Worm (Caenorhabditis elegans) whole organism, L1 larva: ENCODE data around the gene T20D3.5.

ENCODE experiments used
- C34B4.2 ChIP-seq: sonication (generic microtip); optimal IDR thresholded peaks from 2 replicates; lab custom pipeline; 2017; ENCODE audit warnings: mild to moderate bottlenecking, missing genetic modification characterization, missing compliant biosample characterization
- aly-2 ChIP-seq: fragments of 150-350 bp; optimal IDR thresholded peaks from 2 replicates; lab custom pipeline; 2014; ENCODE audit warnings: missing biosample characterization, missing genetic modification characterization
- ama-1 ChIP-seq: fragments of 150-350 bp; optimal IDR thresholded peaks from 2 replicates; lab custom pipeline; 2014
- blmp-1 ChIP-seq: fragments of 150-350 bp; optimal IDR thresholded peaks from 2 replicates; lab custom pipeline; 2014; ENCODE audit warnings: missing biosample characterization, missing genetic modification characterization
- ceh-82 ChIP-seq, 3 experiments: fragments of 150-350 bp in 1 of 3; sonication (generic microtip) in 2 of 3; optimal IDR thresholded peaks; 2 replicates each; lab custom pipeline; 2014 to 2017; ENCODE audit warnings: missing biosample characterization in 3 of 3, missing genetic modification characterization in 3 of 3
- ceh-88 ChIP-seq: fragments of 200-800 bp; sonication (Bioruptor generic); IDR thresholded peaks from 2 replicates; pipeline ENCODE4 v1.3.6; 2022; ENCODE audit warnings: missing genetic modification characterization, missing compliant biosample characterization
- ces-1 ChIP-seq: fragments of 150-350 bp; optimal IDR thresholded peaks from 2 replicates; lab custom pipeline; 2014; ENCODE audit warnings: missing biosample characterization, missing genetic modification reagents, missing genetic modification characterization
- dpl-1 ChIP-seq, 3 experiments: fragments of 150-350 bp in 2 of 3; sonication (generic microtip) in 1 of 3; optimal IDR thresholded peaks; 2 replicates each; lab custom pipeline; 2014 to 2017; ENCODE audit warnings: missing biosample characterization in 3 of 3, missing genetic modification characterization in 3 of 3, missing genetic modification reagents in 3 of 3
- efl-1 ChIP-seq, 4 experiments: fragments of 150-350 bp; optimal IDR thresholded peaks in 3 of 4; peaks in 1 of 4; 1 replicate in 1 of 4; 2 replicates in 3 of 4; lab custom pipeline; 2014; ENCODE audit warnings: missing biosample characterization in 2 of 4, missing genetic modification characterization in 2 of 4, missing genetic modification reagents in 2 of 4
- fkh-10 ChIP-seq: sonication (generic microtip); optimal IDR thresholded peaks from 2 replicates; lab custom pipeline; 2017; ENCODE audit warnings: missing biosample characterization, missing genetic modification reagents, missing genetic modification characterization
- fos-1 ChIP-seq: fragments of 150-350 bp; optimal IDR thresholded peaks from 2 replicates; lab custom pipeline; 2014; ENCODE audit warnings: missing biosample characterization, missing genetic modification characterization
- grh-1 ChIP-seq: fragments of 200-800 bp; sonication (Bioruptor generic); IDR thresholded peaks from 2 replicates; pipeline ENCODE4 v1.3.6; 2022; ENCODE audit warnings: missing genetic modification reagents, missing genetic modification characterization, missing compliant biosample characterization
- hlh-17 ChIP-seq: fragments of 200-800 bp; sonication (Bioruptor generic); optimal IDR thresholded peaks from 2 replicates; lab custom pipeline; 2018; ENCODE audit warnings: missing genetic modification characterization, mild to moderate bottlenecking, missing compliant biosample characterization, moderate library complexity, borderline replicate concordance
- hpl-2 ChIP-seq: fragments of 150-350 bp; optimal IDR thresholded peaks from 2 replicates; lab custom pipeline; 2014; ENCODE audit warnings: missing biosample characterization, missing genetic modification reagents, missing genetic modification characterization
- irx-1 ChIP-seq: sonication (generic microtip); optimal IDR thresholded peaks from 2 replicates; lab custom pipeline; 2016; ENCODE audit warnings: missing genetic modification characterization, missing compliant biosample characterization
- isw-1 ChIP-seq: fragments of 200-800 bp; sonication (Bioruptor generic); IDR thresholded peaks from 2 replicates; pipeline ENCODE4 v1.3.6; 2022; ENCODE audit warnings: missing genetic modification characterization, missing compliant biosample characterization
- lin-14 ChIP-seq: fragments of 200-800 bp; sonication (Bioruptor generic); optimal IDR thresholded peaks from 2 replicates; lab custom pipeline; 2018; ENCODE audit warnings: mild to moderate bottlenecking, missing genetic modification characterization, moderate library complexity, missing compliant biosample characterization
- lin-35 ChIP-seq, 2 experiments: fragments of 150-350 bp; optimal IDR thresholded peaks; 2 replicates each; lab custom pipeline; 2014; ENCODE audit warnings: missing biosample characterization in 2 of 2, missing genetic modification characterization in 2 of 2, missing genetic modification reagents in 2 of 2
- lin-39 ChIP-seq: fragments of 150-350 bp; optimal IDR thresholded peaks from 2 replicates; lab custom pipeline; 2014; ENCODE audit warnings: missing biosample characterization, missing genetic modification reagents, missing genetic modification characterization
- lsy-2 ChIP-seq, 2 experiments: fragments of 150-350 bp; optimal IDR thresholded peaks; 2 replicates each; lab custom pipeline; 2014; ENCODE audit warnings: missing biosample characterization in 2 of 2, missing genetic modification characterization in 2 of 2
- mab-9 ChIP-seq: fragments of 200-800 bp; sonication (Bioruptor generic); IDR thresholded peaks from 2 replicates; pipeline ENCODE4 v1.3.6; 2022; ENCODE audit warnings: missing genetic modification reagents, missing genetic modification characterization, missing compliant biosample characterization
- mef-2 ChIP-seq: fragments of 150-350 bp; optimal IDR thresholded peaks from 2 replicates; lab custom pipeline; 2014; ENCODE audit warnings: missing biosample characterization, missing genetic modification characterization
- mep-1 ChIP-seq: fragments of 150-350 bp; optimal IDR thresholded peaks from 2 replicates; lab custom pipeline; 2014; ENCODE audit warnings: missing biosample characterization, missing genetic modification characterization
- nhr-12 ChIP-seq: sonication (generic microtip); optimal IDR thresholded peaks from 2 replicates; lab custom pipeline; 2017; ENCODE audit warnings: missing biosample characterization, missing genetic modification characterization
- nhr-19 ChIP-seq: fragments of 200-800 bp; sonication (Bioruptor generic); conservative IDR thresholded peaks from 2 replicates; pipeline ENCODE4 v1.3.6; 2022; ENCODE audit warnings: missing genetic modification characterization, missing compliant biosample characterization
- nhr-20 ChIP-seq: sonication (generic microtip); optimal IDR thresholded peaks from 2 replicates; lab custom pipeline; 2016; ENCODE audit warnings: mild to moderate bottlenecking, missing genetic modification characterization, missing compliant biosample characterization
- nhr-237 ChIP-seq: fragments of 150-350 bp; optimal IDR thresholded peaks from 2 replicates; lab custom pipeline; 2014; ENCODE audit warnings: missing biosample characterization, missing genetic modification characterization
- nhr-47 ChIP-seq: sonication (generic microtip); optimal IDR thresholded peaks from 2 replicates; lab custom pipeline; 2016; ENCODE audit warnings: mild to moderate bottlenecking, missing genetic modification characterization, moderate library complexity, missing compliant biosample characterization
- nhr-71 ChIP-seq: sonication (generic microtip); optimal IDR thresholded peaks from 2 replicates; lab custom pipeline; 2016; ENCODE audit warnings: mild to moderate bottlenecking, missing genetic modification characterization, moderate library complexity, missing compliant biosample characterization
- nhr-77 ChIP-seq: fragments of 150-350 bp; optimal IDR thresholded peaks from 2 replicates; lab custom pipeline; 2014; ENCODE audit warnings: missing biosample characterization, missing genetic modification characterization
- nhr-84 ChIP-seq: sonication (generic microtip); optimal IDR thresholded peaks from 2 replicates; lab custom pipeline; 2017; ENCODE audit warnings: missing biosample characterization, missing genetic modification characterization
- nhr-85 ChIP-seq: sonication (generic microtip); peaks from one replicate; lab custom pipeline; 2016; ENCODE audit warnings: missing genetic modification characterization, inconsistent platforms, missing compliant biosample characterization
- pag-3 ChIP-seq: sonication (generic microtip); optimal IDR thresholded peaks from 2 replicates; lab custom pipeline; 2017; ENCODE audit warnings: missing genetic modification characterization, mild to moderate bottlenecking, missing compliant biosample characterization, antibody characterized with exemption, borderline replicate concordance; ENCODE audit not compliant: insufficient read depth
- rnt-1 ChIP-seq: sonication (generic microtip); optimal IDR thresholded peaks from 2 replicates; lab custom pipeline; 2016; ENCODE audit warnings: mild to moderate bottlenecking, missing genetic modification characterization, moderate library complexity, missing compliant biosample characterization
- skn-1 ChIP-seq: fragments of 150-350 bp; optimal IDR thresholded peaks from 2 replicates; lab custom pipeline; 2014; ENCODE audit warnings: missing biosample characterization, missing genetic modification characterization
- snpc-4 ChIP-seq: fragments of 150-350 bp; optimal IDR thresholded peaks from 2 replicates; lab custom pipeline; 2014; ENCODE audit warnings: missing biosample characterization, missing genetic modification characterization
- snu-23 ChIP-seq: sonication (generic microtip); optimal IDR thresholded peaks from 2 replicates; lab custom pipeline; 2016; ENCODE audit warnings: missing genetic modification characterization, missing compliant biosample characterization
- swsn-7 ChIP-seq: sonication (generic microtip); optimal IDR thresholded peaks from 2 replicates; lab custom pipeline; 2016; ENCODE audit warnings: missing genetic modification characterization, missing compliant biosample characterization
- tbx-2 ChIP-seq: sonication (generic microtip); optimal IDR thresholded peaks from 2 replicates; lab custom pipeline; 2016; ENCODE audit warnings: missing genetic modification characterization, missing compliant biosample characterization
- tlp-1 ChIP-seq: fragments of 150-350 bp; optimal IDR thresholded peaks from 2 replicates; lab custom pipeline; 2014; ENCODE audit warnings: missing biosample characterization, missing genetic modification characterization
- unc-98 ChIP-seq: fragments of 200-800 bp; sonication (Bioruptor generic); IDR thresholded peaks from 2 replicates; pipeline ENCODE4 v1.3.6; 2022; ENCODE audit warnings: missing genetic modification characterization, missing compliant biosample characterization
- vab-15 ChIP-seq: sonication (generic microtip); optimal IDR thresholded peaks from 2 replicates; lab custom pipeline; 2017; ENCODE audit warnings: missing genotype, mild to moderate bottlenecking, missing genetic modification characterization, missing compliant biosample characterization
- xbp-1 ChIP-seq: sonication (generic microtip); optimal IDR thresholded peaks from 2 replicates; lab custom pipeline; 2016; ENCODE audit warnings: missing genetic modification characterization, missing compliant biosample characterization
- zip-4 ChIP-seq: fragments of 200-800 bp; sonication (Bioruptor generic); optimal IDR thresholded peaks from 2 replicates; lab custom pipeline; 2018; ENCODE audit warnings: mild to moderate bottlenecking, missing genetic modification characterization, moderate library complexity, missing compliant biosample characterization
- ztf-4 ChIP-seq: fragments of 150-350 bp; optimal IDR thresholded peaks from 2 replicates; lab custom pipeline; 2014; ENCODE audit warnings: missing biosample characterization, missing genetic modification characterization

Gene T20D3.5

DNA sequence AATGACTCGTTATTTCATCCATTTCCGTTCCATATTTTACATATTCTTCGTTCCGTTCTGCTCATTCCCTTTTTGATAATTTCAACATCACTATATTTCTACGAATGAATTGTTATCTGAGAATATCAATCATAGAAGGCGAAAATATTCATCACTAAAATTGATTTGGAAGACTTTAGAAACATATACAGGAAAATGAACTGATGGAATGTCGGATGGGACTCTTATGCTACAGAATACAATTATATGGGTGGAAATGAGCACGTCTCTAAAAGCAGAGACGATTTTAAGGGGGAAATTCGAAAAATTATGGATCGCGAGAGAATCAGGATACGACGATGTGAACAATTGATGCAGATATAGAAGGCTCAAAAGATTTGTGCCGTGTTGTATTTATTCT is 16.8 kb upstream of the T20D3.5 start:
- peak; percentile 16 for TF ChIP-seq nhr-71 (tag; lab: Kevin White, UChicago)
- TF ChIP-seq hpl-2 = no peak

DNA sequence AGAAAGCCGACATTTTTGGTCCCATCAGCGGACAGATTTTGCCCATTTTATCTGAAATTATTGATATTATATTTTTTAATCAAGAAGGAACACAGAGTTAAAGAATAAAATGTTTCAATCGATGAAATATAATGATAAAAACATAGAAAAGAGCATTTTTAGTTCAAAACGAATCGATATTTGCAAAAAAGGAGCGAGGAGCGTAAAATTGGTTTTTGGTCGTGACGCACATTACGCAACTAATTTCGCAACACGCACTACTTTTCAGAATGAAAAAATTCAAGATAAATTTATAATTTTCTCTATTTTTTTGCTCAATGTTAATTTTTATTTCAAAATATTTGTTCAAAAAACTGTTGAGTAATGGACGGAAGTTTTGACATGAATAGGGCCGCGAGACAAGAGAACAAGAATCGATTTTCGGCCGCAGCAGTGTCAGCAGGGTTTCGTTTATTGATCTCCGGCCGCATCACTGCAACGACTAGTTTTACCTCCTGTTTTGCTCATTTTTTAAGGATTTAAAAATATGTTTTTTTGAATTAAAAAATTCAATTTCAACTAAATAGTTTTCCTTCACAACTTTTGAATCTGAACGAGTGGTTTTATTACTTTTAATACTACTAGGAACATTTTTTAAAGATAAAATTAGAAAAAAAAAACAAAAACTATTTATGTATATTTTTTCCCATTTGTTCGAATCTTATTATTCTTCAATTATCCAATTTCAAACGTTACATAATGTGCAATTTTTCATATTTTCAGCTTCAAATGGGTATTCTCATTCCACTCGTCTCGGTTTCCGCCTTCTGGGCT is 15.6 kb upstream of the T20D3.5 start, which contains the start of the genes F49C12.12 and vha-17:
Gene F49C12.12, minus strand, starts transcription at position 51 of the 813 bp plus-strand sequence.
Gene vha-17, plus strand, starts transcription at position 763 of the 813 bp plus-strand sequence.
- no peak for TF ChIP-seq hlh-17
- no peak for TF ChIP-seq fos-1 (tag; lab: Kevin White, UChicago)
- TF ChIP-seq nhr-20 (tag; lab: Kevin White, UChicago) = peak; percentile 25
- peak; percentile 65 for TF ChIP-seq skn-1 (tag; lab: Kevin White, UChicago)
- TF ChIP-seq aly-2 (tag; lab: Kevin White, UChicago) = no peak
- 0 out of 2 replicates have a peak, but pooled peaks have one; percentile 6 for TF ChIP-seq nhr-19
- TF ChIP-seq lsy-2 (tag; optimal IDR thresholded peaks at IDR 0.05; lab: Kevin White, UChicago) = peak in 1 of 2 experiments; percentile 52
- no peak for TF ChIP-seq grh-1 (GFP tag; lab: Robert Waterston, UW)
- TF ChIP-seq snpc-4 (tag; lab: Kevin White, UChicago) = no peak
- peak; percentile 33 for TF ChIP-seq xbp-1 (tag; lab: Kevin White, UChicago)
- no peak for TF ChIP-seq C34B4.2 (tag; lab: Kevin White, UChicago)
- peak; percentile 68 for TF ChIP-seq snu-23 (GFP tag; lab: Kevin White, UChicago)
- TF ChIP-seq ama-1 = no peak
- no peak for TF ChIP-seq ces-1 (GFP tag; lab: Kevin White, UChicago)
- TF ChIP-seq unc-98 (GFP tag; lab: Robert Waterston, UW) = no peak
- peak; percentile 10 to 42 for TF ChIP-seq efl-1 (optimal IDR thresholded peaks at IDR 0.05; lab: Kevin White, UChicago)
- peak; percentile 27 to 34 for TF ChIP-seq efl-1 (GFP tag; optimal IDR thresholded peaks at IDR 0.05 in 1 of 2; lab: Kevin White, UChicago)
- TF ChIP-seq swsn-7 (tag; lab: Kevin White, UChicago) = peak; percentile 16
- TF ChIP-seq mep-1 (tag; lab: Kevin White, UChicago) = no peak
- TF ChIP-seq nhr-77 (tag; lab: Kevin White, UChicago) = no peak
- no peak for TF ChIP-seq nhr-12 (tag; lab: Kevin White, UChicago)
- peak in 1 of 3 experiments; percentile 14 for TF ChIP-seq ceh-82 (tag; optimal IDR thresholded peaks at IDR 0.05; lab: Kevin White, UChicago)
- TF ChIP-seq vab-15 (tag; lab: Kevin White, UChicago) = no peak
- peak; percentile 8 to 47 for TF ChIP-seq lin-35 (GFP tag; optimal IDR thresholded peaks at IDR 0.05; lab: Kevin White, UChicago)
- TF ChIP-seq zip-4 (GFP tag; lab: Kevin White, UChicago) = peak; percentile 45
- TF ChIP-seq fkh-10 = no peak
- peak; percentile 32 for TF ChIP-seq nhr-71 (tag; lab: Kevin White, UChicago)
- no peak for TF ChIP-seq nhr-84 (tag; lab: Kevin White, UChicago)
- TF ChIP-seq mef-2 (tag; lab: Kevin White, UChicago) = no peak
- TF ChIP-seq hpl-2 = no peak
- TF ChIP-seq nhr-85 (tag; lab: Kevin White, UChicago) = peak; percentile 70
- peak; percentile 31 for TF ChIP-seq nhr-47 (tag; lab: Kevin White, UChicago)
- peak; percentile 16 for TF ChIP-seq tbx-2
- peak; percentile 26 for TF ChIP-seq blmp-1
- TF ChIP-seq rnt-1 (tag; lab: Kevin White, UChicago) = no peak
- TF ChIP-seq ztf-4 = no peak
- TF ChIP-seq mab-9 = no peak
- TF ChIP-seq isw-1 (GFP tag; lab: Robert Waterston, UW) = no peak
- TF ChIP-seq ceh-88 (GFP tag; lab: Robert Waterston, UW) = no peak
- peak; percentile 75 for TF ChIP-seq lin-14 (GFP tag; lab: Kevin White, UChicago)
- no peak for TF ChIP-seq tlp-1 (tag; lab: Kevin White, UChicago)
- no peak for TF ChIP-seq pag-3 (tag; lab: Kevin White, UChicago)
- no peak for TF ChIP-seq lin-39 (tag; lab: Kevin White, UChicago)
- TF ChIP-seq nhr-237 (tag; lab: Kevin White, UChicago) = peak; percentile 13
- TF ChIP-seq dpl-1 (GFP tag; optimal IDR thresholded peaks at IDR 0.05; lab: Kevin White, UChicago) = peak in 2 of 3 experiments; percentile 19 to 52
- TF ChIP-seq irx-1 = no peak
